Fruit fly (Drosophila melanogaster) whole organism, embryonic: ENCODE measurements around the gene Hsp22.

Experiments used
- Aef1 ChIP-seq: fragments of 200-800 bp; sonication (Bioruptor generic); IDR thresholded peaks from 3 replicates; pipeline ENCODE4 v1.3.6; 2022; ENCODE audit warnings: missing biosample characterization, missing genetic modification characterization
- B-H2 ChIP-seq: fragments of 200-800 bp; sonication (Bioruptor generic); optimal IDR thresholded peaks from 2 replicates; lab custom pipeline; 2018; ENCODE audit warnings: missing biosample characterization, mild to moderate bottlenecking, missing genetic modification characterization
- Bdp1 ChIP-seq: fragments of 200-800 bp; sonication (Bioruptor generic); optimal IDR thresholded peaks from 3 replicates; lab custom pipeline; 2016; ENCODE audit warnings: missing biosample characterization, missing genetic modification characterization
- BtbVII ChIP-seq: fragments of 200-800 bp; sonication (Bioruptor generic); optimal IDR thresholded peaks from 3 replicates; lab custom pipeline; 2017; ENCODE audit warnings: missing biosample characterization, mild to moderate bottlenecking, missing genetic modification characterization
- CG10543 ChIP-seq: fragments of 200-800 bp; sonication (Bioruptor generic); optimal IDR thresholded peaks from 3 replicates; lab custom pipeline; 2017; ENCODE audit warnings: missing biosample characterization, mild to moderate bottlenecking, missing genetic modification characterization, moderate library complexity
- CG11085 ChIP-seq: fragments of 200-800 bp; sonication (Bioruptor generic); IDR thresholded peaks from 2 replicates; pipeline ENCODE4 v1.3.6; 2022; ENCODE audit warnings: missing biosample characterization, missing genetic modification characterization
- CG12391 ChIP-seq: fragments of 200-800 bp; sonication (Bioruptor generic); optimal IDR thresholded peaks from 3 replicates; lab custom pipeline; 2018; ENCODE audit warnings: missing biosample characterization, mild to moderate bottlenecking, missing genetic modification characterization, moderate library complexity
- CG1602 ChIP-seq: fragments of 200-800 bp; sonication (Bioruptor generic); optimal IDR thresholded peaks from 3 replicates; lab custom pipeline; 2016; ENCODE audit warnings: missing biosample characterization, missing genetic modification characterization
- CG16815 ChIP-seq: fragments of 200-800 bp; sonication (Bioruptor generic); optimal IDR thresholded peaks from 3 replicates; lab custom pipeline; 2017; ENCODE audit warnings: missing biosample characterization, mild to moderate bottlenecking, missing genetic modification characterization
- CG16863 ChIP-seq: fragments of 200-800 bp; sonication (Bioruptor generic); optimal IDR thresholded peaks from 3 replicates; lab custom pipeline; 2016; ENCODE audit warnings: missing biosample characterization, missing genetic modification characterization
- CG34422 ChIP-seq: fragments of 200-800 bp; sonication (Bioruptor generic); IDR thresholded peaks from 3 replicates; pipeline ENCODE4 v1.3.6; 2022; ENCODE audit warnings: missing biosample characterization, missing genetic modification characterization
- CG3995 ChIP-seq: fragments of 200-800 bp; sonication (Bioruptor generic); optimal IDR thresholded peaks from 3 replicates; lab custom pipeline; 2016; ENCODE audit warnings: missing biosample characterization, missing genetic modification characterization
- CG42726 ChIP-seq: fragments of 200-800 bp; sonication (Bioruptor generic); IDR thresholded peaks from 2 replicates; pipeline ENCODE4 v1.3.6; 2022; ENCODE audit warnings: missing biosample characterization, missing genetic modification characterization; ENCODE audit not compliant: partially characterized antibody
- CG5953 ChIP-seq: fragments of 200-800 bp; sonication (Bioruptor generic); IDR thresholded peaks from 2 replicates; pipeline ENCODE4 v1.3.6; 2022; ENCODE audit warnings: missing biosample characterization, missing genetic modification characterization
- CG6683 ChIP-seq: fragments of 200-800 bp; sonication (Bioruptor generic); optimal IDR thresholded peaks from 2 replicates; lab custom pipeline; 2017; ENCODE audit warnings: missing biosample characterization, mild to moderate bottlenecking, missing genetic modification characterization, missing genetic modification reagents
- CG6813 ChIP-seq: fragments of 200-800 bp; sonication (Bioruptor generic); optimal IDR thresholded peaks from 2 replicates; lab custom pipeline; 2017; ENCODE audit warnings: missing biosample characterization, missing genetic modification characterization, mild to moderate bottlenecking, moderate library complexity, missing genetic modification reagents
- CG6854 ChIP-seq: fragments of 200-800 bp; sonication (Bioruptor generic); optimal IDR thresholded peaks from 3 replicates; lab custom pipeline; 2017; ENCODE audit warnings: missing biosample characterization, mild to moderate bottlenecking, missing genetic modification characterization
- CG7839 ChIP-seq: fragments of 200-800 bp; sonication (Bioruptor generic); optimal IDR thresholded peaks from 3 replicates; lab custom pipeline; 2018; ENCODE audit warnings: missing biosample characterization, mild to moderate bottlenecking, missing genetic modification characterization, moderate library complexity
- CG8944 ChIP-seq: fragments of 200-800 bp; sonication (Bioruptor generic); optimal IDR thresholded peaks from 3 replicates; lab custom pipeline; 2016; ENCODE audit warnings: missing biosample characterization, missing genetic modification characterization
- Drgx ChIP-seq: fragments of 200-800 bp; sonication (Bioruptor generic); IDR thresholded peaks from 2 replicates; pipeline ENCODE4 v1.3.6; 2022; ENCODE audit warnings: missing biosample characterization, missing genetic modification characterization
- Hr3 ChIP-seq: fragments of 200-800 bp; sonication (Bioruptor generic); optimal IDR thresholded peaks from 3 replicates; lab custom pipeline; 2016; ENCODE audit warnings: missing biosample characterization, missing genetic modification characterization
- Hr78 ChIP-seq, 2 experiments: fragments of 200-800 bp in 1 of 2; fragments of >200 bp in 1 of 2; sonication (Bioruptor generic) in 1 of 2; optimal IDR thresholded peaks; 2 replicates each; lab custom pipeline; 2017 to 2019; ENCODE audit warnings: missing biosample characterization in 2 of 2, missing genetic modification characterization in 2 of 2, mild to moderate bottlenecking in 1 of 2, moderate library complexity in 1 of 2
- NC2β ChIP-seq: fragments of 200-800 bp; sonication (Bioruptor generic); optimal IDR thresholded peaks from 2 replicates; lab custom pipeline; 2016; ENCODE audit warnings: missing biosample characterization, missing genetic modification characterization
- Nf-YC ChIP-seq: fragments of 200-800 bp; optimal IDR thresholded peaks from 3 replicates; lab custom pipeline; 2019; ENCODE audit warnings: missing biosample characterization, mild to moderate bottlenecking, missing genetic modification characterization, moderate library complexity
- Opbp ChIP-seq: fragments of 200-800 bp; sonication (Bioruptor generic); IDR thresholded peaks from 3 replicates; pipeline ENCODE4 v1.3.6; 2022; ENCODE audit warnings: missing biosample characterization, missing genetic modification characterization; ENCODE audit not compliant: partially characterized antibody
- Ssrp ChIP-seq: fragments of 200-800 bp; sonication (Bioruptor generic); optimal IDR thresholded peaks from 2 replicates; lab custom pipeline; 2018; ENCODE audit warnings: missing biosample characterization, mild to moderate bottlenecking, missing genetic modification characterization, moderate library complexity
- ab ChIP-seq: fragments of 200-800 bp; sonication (Bioruptor generic); optimal IDR thresholded peaks from 2 replicates; lab custom pipeline; 2016; ENCODE audit warnings: missing biosample characterization, missing genetic modification characterization
- ap ChIP-seq: fragments of 200-800 bp; sonication (Bioruptor generic); IDR thresholded peaks from 2 replicates; pipeline ENCODE4 v1.3.6; 2022; ENCODE audit warnings: missing biosample characterization, missing genetic modification characterization
- bcd ChIP-seq: fragments of 200-800 bp; sonication (Bioruptor generic); optimal IDR thresholded peaks from 2 replicates; lab custom pipeline; 2017; ENCODE audit warnings: missing biosample characterization, mild to moderate bottlenecking, missing genetic modification characterization
- bowl ChIP-seq: fragments of 200-800 bp; sonication (Bioruptor generic); IDR thresholded peaks from 2 replicates; pipeline ENCODE4 v1.3.6; 2022; ENCODE audit warnings: missing biosample characterization, missing genetic modification characterization
- caup ChIP-seq: fragments of 200-800 bp; sonication (Bioruptor generic); optimal IDR thresholded peaks from 3 replicates; lab custom pipeline; 2017; ENCODE audit warnings: missing biosample characterization, mild to moderate bottlenecking, missing genetic modification characterization, moderate library complexity; ENCODE audit not compliant: severe bottlenecking
- corto ChIP-seq: fragments of 200-800 bp; sonication (Bioruptor generic); optimal IDR thresholded peaks from 2 replicates; lab custom pipeline; 2016; ENCODE audit warnings: missing biosample characterization, mild to moderate bottlenecking, missing genetic modification characterization, moderate library complexity
- crp ChIP-seq, 2 experiments: fragments of 200-800 bp; sonication (Bioruptor generic); optimal IDR thresholded peaks; 2 replicates in 1 of 2; 3 replicates in 1 of 2; lab custom pipeline; 2017; ENCODE audit warnings: missing biosample characterization in 2 of 2, missing genetic modification characterization in 2 of 2, mild to moderate bottlenecking in 1 of 2, moderate library complexity in 1 of 2
- ewg ChIP-seq: fragments of 200-800 bp; sonication (Bioruptor generic); optimal IDR thresholded peaks from 3 replicates; lab custom pipeline; 2017; ENCODE audit warnings: mild to moderate bottlenecking, missing biosample characterization, missing genetic modification reagents, missing genetic modification characterization
- h ChIP-seq: fragments of >200 bp; optimal IDR thresholded peaks from 2 replicates; lab custom pipeline; 2017
- kah ChIP-seq: fragments of 200-800 bp; sonication (Bioruptor generic); optimal IDR thresholded peaks from 2 replicates; lab custom pipeline; 2018; ENCODE audit warnings: missing biosample characterization, mild to moderate bottlenecking, missing genetic modification characterization
- pfk ChIP-seq: fragments of 200-800 bp; sonication (Bioruptor generic); optimal IDR thresholded peaks from 2 replicates; lab custom pipeline; 2018; ENCODE audit warnings: missing biosample characterization, mild to moderate bottlenecking, missing genetic modification characterization, moderate library complexity
- salm ChIP-seq: fragments of 200-800 bp; sonication (Bioruptor generic); optimal IDR thresholded peaks from 2 replicates; lab custom pipeline; 2018; ENCODE audit warnings: missing biosample characterization, mild to moderate bottlenecking, missing genetic modification characterization
- shn ChIP-seq: fragments of 200-800 bp; sonication (Bioruptor generic); optimal IDR thresholded peaks from 3 replicates; lab custom pipeline; 2016; ENCODE audit warnings: missing biosample characterization, missing genetic modification characterization
- sim ChIP-seq: fragments of 200-800 bp; sonication (Bioruptor generic); IDR thresholded peaks from 2 replicates; pipeline ENCODE4 v1.3.6; 2022; ENCODE audit warnings: missing biosample characterization, missing genetic modification characterization
- stwl ChIP-seq: fragments of 200-800 bp; sonication (Bioruptor generic); optimal IDR thresholded peaks from 3 replicates; lab custom pipeline; 2018; ENCODE audit warnings: missing biosample characterization, mild to moderate bottlenecking, missing genetic modification characterization, moderate library complexity
- tio ChIP-seq: fragments of 200-800 bp; sonication (Bioruptor generic); optimal IDR thresholded peaks from 2 replicates; lab custom pipeline; 2017; ENCODE audit warnings: missing biosample characterization, missing genetic modification characterization, inconsistent platforms
- ttk ChIP-seq: fragments of 200-800 bp; sonication (Bioruptor generic); IDR thresholded peaks from 2 replicates; pipeline ENCODE4 v2.1.2; 2022; ENCODE audit warnings: missing biosample characterization, missing genetic modification characterization
- twi ChIP-seq: fragments of 200-800 bp; optimal IDR thresholded peaks from 2 replicates; lab custom pipeline; 2019; ENCODE audit warnings: missing biosample characterization, mild to moderate bottlenecking, missing genetic modification characterization, moderate library complexity
- unc-4 ChIP-seq: fragments of 200-800 bp; sonication (Bioruptor generic); IDR thresholded peaks from 2 replicates; pipeline ENCODE4 v1.3.6; 2022; ENCODE audit warnings: missing biosample characterization, missing genetic modification characterization; ENCODE audit not compliant: partially characterized antibody
- vvl ChIP-seq: fragments of 200-800 bp; sonication (Bioruptor generic); IDR thresholded peaks from 2 replicates; pipeline ENCODE4 v1.3.6; 2022; ENCODE audit warnings: missing biosample characterization, missing genetic modification characterization

Hsp22 gene

dm6 chr3L:9377198-9378035 lies 4.7 kb downstream of the Hsp22 start, which contains the start of gene Hsp26 (continued):
- TF ChIP-seq salm (tag; lab: Kevin White, UChicago) (peak; percentile 85), ap (GFP tag; lab: Robert Waterston, UW) (peak; percentile 83), Hr3 (peak; percentile 80), CG16815 (GFP tag; lab: Kevin White, UChicago) (peak; percentile 40), pfk (GFP tag; lab: Kevin White, UChicago) (no peak), ttk (peak; percentile 73), BtbVII (GFP tag; lab: Kevin White, UChicago) (peak; percentile 68), unc-4 (GFP tag; lab: Robert Waterston, UW) (0 out of 2 replicates have a peak, but pooled peaks have one; percentile 17), CG12391 (tag; lab: Kevin White, UChicago) (peak; percentile 90), CG16863 (peak; percentile 88), caup (peak; percentile 83), Hr78 (GFP tag; optimal IDR thresholded peaks at IDR 0.05; lab: Kevin White, UChicago) (peak in 1 of 2 experiments; percentile 64), CG42726 (GFP tag; lab: Robert Waterston, UW) (no peak), CG10543 (peak; percentile 9), bowl (peak; percentile 71; the same call in 1 of the 2 replicates), NC2β (GFP tag; lab: Kevin White, UChicago) (peak; percentile 78), CG6854 (GFP tag; lab: Kevin White, UChicago) (peak; percentile 73), h (lab: Kevin White, UChicago) (no peak), CG3995 (GFP tag; lab: Kevin White, UChicago) (peak; percentile 12), shn (GFP tag; lab: Kevin White, UChicago) (peak; percentile 49), CG6683 (GFP tag; lab: Kevin White, UChicago) (peak; percentile 46), Ssrp (peak; percentile 70), CG6813 (GFP tag; lab: Kevin White, UChicago) (peak; percentile 78), ab (no peak), vvl (GFP tag; lab: Robert Waterston, UW) (peak; percentile 96), Bdp1 (GFP tag; lab: Kevin White, UChicago) (peak; percentile 70)
- TF ChIP-seq, all 482 proteins: peak for 383

- TF ChIP-seq CG34422 (GFP tag; lab: Robert Waterston, UW) (peak; percentile 60; the same call in 1 of the 3 replicates), kah (no peak), crp (GFP tag; optimal IDR thresholded peaks at IDR 0.05; lab: Kevin White, UChicago) (peak in 1 of 2 experiments; percentile 39), twi (tag; lab: Kevin White, UChicago) (peak; percentile 58), Opbp (GFP tag; lab: Robert Waterston, UW) (no peak), CG1602 (GFP tag; lab: Kevin White, UChicago) (no peak), tio (GFP tag; lab: Kevin White, UChicago) (no peak), CG5953 (GFP tag; lab: Robert Waterston, UW) (no peak), stwl (tag; lab: Kevin White, UChicago) (no peak), Drgx (GFP tag; lab: Robert Waterston, UW) (peak; percentile 29; the same call in 1 of the 2 replicates), ewg (peak; percentile 56), Aef1 (no peak), B-H2 (GFP tag; lab: Kevin White, UChicago) (peak; percentile 24), Nf-YC (tag; lab: Kevin White, UChicago) (peak; percentile 34), CG11085 (no peak), corto (GFP tag; lab: Kevin White, UChicago) (peak; percentile 47), bcd (GFP tag; lab: Kevin White, UChicago) (no peak), CG7839 (no peak), CG10543 (peak; percentile 17), CG8944 (GFP tag; lab: Kevin White, UChicago) (no peak), sim (no peak)
Observed at dm6 chr3L:9379484-9380343, 7.0 kb downstream of the Hsp22 start, which contains the start of gene Hsp67Ba. Gene Hsp67Ba, minus strand, starts transcription at chr3L:9379534.
